Worm (Caenorhabditis elegans) whole organism, L1 larva: ENCODE data around the gene mtch-1.

Experiments used
- C04F5.9 ChIP-seq: sonication (generic microtip); optimal IDR thresholded peaks from 2 replicates; lab custom pipeline; 2016; ENCODE audit warnings: missing genetic modification characterization, missing compliant biosample characterization
- C16A3.4 ChIP-seq: fragments of 150-350 bp; optimal IDR thresholded peaks from 2 replicates; lab custom pipeline; 2014; ENCODE audit warnings: missing biosample characterization, missing genetic modification characterization
- Y116A8C.19 ChIP-seq: sonication (generic microtip); optimal IDR thresholded peaks from 2 replicates; lab custom pipeline; 2016; ENCODE audit warnings: missing compliant biosample characterization, missing genetic modification characterization, borderline replicate concordance
- alr-1 ChIP-seq: fragments of 200-800 bp; sonication (Bioruptor generic); optimal IDR thresholded peaks from 2 replicates; lab custom pipeline; 2018; ENCODE audit warnings: borderline replicate concordance, mild to moderate bottlenecking, missing genetic modification characterization, missing compliant biosample characterization
- aly-2 ChIP-seq: fragments of 150-350 bp; optimal IDR thresholded peaks from 2 replicates; lab custom pipeline; 2014; ENCODE audit warnings: missing biosample characterization, missing genetic modification characterization
- blmp-1 ChIP-seq: fragments of 150-350 bp; optimal IDR thresholded peaks from 2 replicates; lab custom pipeline; 2014; ENCODE audit warnings: missing biosample characterization, missing genetic modification characterization
- ceh-63 ChIP-seq: fragments of 200-800 bp; sonication (Bioruptor generic); optimal IDR thresholded peaks from 2 replicates; lab custom pipeline; 2018; ENCODE audit warnings: mild to moderate bottlenecking, missing genetic modification characterization, missing compliant biosample characterization
- ceh-88 ChIP-seq: fragments of 200-800 bp; sonication (Bioruptor generic); IDR thresholded peaks from 2 replicates; pipeline ENCODE4 v1.3.6; 2022; ENCODE audit warnings: missing genetic modification characterization, missing compliant biosample characterization
- dpl-1 ChIP-seq, 3 experiments: fragments of 150-350 bp in 2 of 3; sonication (generic microtip) in 1 of 3; optimal IDR thresholded peaks; 2 replicates each; lab custom pipeline; 2014 to 2017; ENCODE audit warnings: missing biosample characterization in 3 of 3, missing genetic modification characterization in 3 of 3, missing genetic modification reagents in 3 of 3
- dsc-1 ChIP-seq: sonication (generic microtip); optimal IDR thresholded peaks from 2 replicates; lab custom pipeline; 2016; ENCODE audit warnings: mild to moderate bottlenecking, missing genetic modification characterization, missing compliant biosample characterization
- efl-1 ChIP-seq, 4 experiments: fragments of 150-350 bp; optimal IDR thresholded peaks in 3 of 4; peaks in 1 of 4; 1 replicate in 1 of 4; 2 replicates in 3 of 4; lab custom pipeline; 2014; ENCODE audit warnings: missing biosample characterization in 2 of 4, missing genetic modification characterization in 2 of 4, missing genetic modification reagents in 2 of 4
- elt-3 ChIP-seq, 6 experiments: fragments of 150-350 bp in 1 of 6; sonication (generic microtip); optimal IDR thresholded peaks; 2 replicates each; lab custom pipeline; 2017 to 2018; ENCODE audit warnings: missing biosample characterization in 6 of 6, missing genetic modification characterization in 6 of 6, inconsistent platforms in 1 of 6
- fkh-10 ChIP-seq: sonication (generic microtip); optimal IDR thresholded peaks from 2 replicates; lab custom pipeline; 2017; ENCODE audit warnings: missing biosample characterization, missing genetic modification reagents, missing genetic modification characterization
- fkh-4 ChIP-seq: sonication (generic microtip); optimal IDR thresholded peaks from 2 replicates; lab custom pipeline; 2016; ENCODE audit warnings: missing compliant biosample characterization, missing genetic modification characterization, borderline replicate concordance
- isw-1 ChIP-seq: fragments of 200-800 bp; sonication (Bioruptor generic); IDR thresholded peaks from 2 replicates; pipeline ENCODE4 v1.3.6; 2022; ENCODE audit warnings: missing genetic modification characterization, missing compliant biosample characterization
- jun-1 ChIP-seq: fragments of 150-350 bp; optimal IDR thresholded peaks from 2 replicates; lab custom pipeline; 2014; ENCODE audit warnings: missing biosample characterization, missing genetic modification reagents, missing genetic modification characterization
- lin-13 ChIP-seq: fragments of 150-350 bp; optimal IDR thresholded peaks from 2 replicates; lab custom pipeline; 2014; ENCODE audit warnings: missing biosample characterization, missing genetic modification reagents, missing genetic modification characterization
- lin-14 ChIP-seq: fragments of 200-800 bp; sonication (Bioruptor generic); optimal IDR thresholded peaks from 2 replicates; lab custom pipeline; 2018; ENCODE audit warnings: mild to moderate bottlenecking, missing genetic modification characterization, moderate library complexity, missing compliant biosample characterization
- lir-3 ChIP-seq: sonication (generic microtip); optimal IDR thresholded peaks from 2 replicates; lab custom pipeline; 2016; ENCODE audit warnings: mild to moderate bottlenecking, missing genetic modification characterization, moderate library complexity, missing compliant biosample characterization; ENCODE audit not compliant: poor library complexity
- lsy-2 ChIP-seq, 2 experiments: fragments of 150-350 bp; optimal IDR thresholded peaks; 2 replicates each; lab custom pipeline; 2014; ENCODE audit warnings: missing biosample characterization in 2 of 2, missing genetic modification characterization in 2 of 2
- mab-9 ChIP-seq: fragments of 200-800 bp; sonication (Bioruptor generic); IDR thresholded peaks from 2 replicates; pipeline ENCODE4 v1.3.6; 2022; ENCODE audit warnings: missing genetic modification reagents, missing genetic modification characterization, missing compliant biosample characterization
- mdl-1 ChIP-seq, 2 experiments: fragments of 150-350 bp; optimal IDR thresholded peaks; 2 replicates each; lab custom pipeline; 2014 to 2017; ENCODE audit warnings: missing biosample characterization in 2 of 2, missing genetic modification characterization in 2 of 2, inconsistent platforms in 1 of 2
- mef-2 ChIP-seq: fragments of 150-350 bp; optimal IDR thresholded peaks from 2 replicates; lab custom pipeline; 2014; ENCODE audit warnings: missing biosample characterization, missing genetic modification characterization
- mep-1 ChIP-seq: fragments of 150-350 bp; optimal IDR thresholded peaks from 2 replicates; lab custom pipeline; 2014; ENCODE audit warnings: missing biosample characterization, missing genetic modification characterization
- nhr-11 ChIP-seq: fragments of 150-350 bp; optimal IDR thresholded peaks from 2 replicates; lab custom pipeline; 2014; ENCODE audit warnings: missing biosample characterization, missing genetic modification characterization
- nhr-71 ChIP-seq: sonication (generic microtip); optimal IDR thresholded peaks from 2 replicates; lab custom pipeline; 2016; ENCODE audit warnings: mild to moderate bottlenecking, missing genetic modification characterization, moderate library complexity, missing compliant biosample characterization
- nhr-84 ChIP-seq: sonication (generic microtip); optimal IDR thresholded peaks from 2 replicates; lab custom pipeline; 2017; ENCODE audit warnings: missing biosample characterization, missing genetic modification characterization
- nhr-85 ChIP-seq: sonication (generic microtip); peaks from one replicate; lab custom pipeline; 2016; ENCODE audit warnings: missing genetic modification characterization, inconsistent platforms, missing compliant biosample characterization
- pag-3 ChIP-seq: sonication (generic microtip); optimal IDR thresholded peaks from 2 replicates; lab custom pipeline; 2017; ENCODE audit warnings: missing genetic modification characterization, mild to moderate bottlenecking, missing compliant biosample characterization, antibody characterized with exemption, borderline replicate concordance; ENCODE audit not compliant: insufficient read depth
- pax-3 ChIP-seq: fragments of 200-800 bp; sonication (Bioruptor generic); optimal IDR thresholded peaks from 2 replicates; lab custom pipeline; 2018; ENCODE audit warnings: mild to moderate bottlenecking, missing genetic modification characterization, moderate library complexity, missing compliant biosample characterization
- skn-1 ChIP-seq: fragments of 150-350 bp; optimal IDR thresholded peaks from 2 replicates; lab custom pipeline; 2014; ENCODE audit warnings: missing biosample characterization, missing genetic modification characterization
- tbx-2 ChIP-seq: sonication (generic microtip); optimal IDR thresholded peaks from 2 replicates; lab custom pipeline; 2016; ENCODE audit warnings: missing genetic modification characterization, missing compliant biosample characterization
- unc-62 ChIP-seq: fragments of 150-350 bp; optimal IDR thresholded peaks from 2 replicates; lab custom pipeline; 2014; ENCODE audit warnings: missing biosample characterization, missing genetic modification reagents, missing genetic modification characterization
- unc-86 ChIP-seq: sonication (generic microtip); optimal IDR thresholded peaks from 2 replicates; lab custom pipeline; 2016; ENCODE audit warnings: missing genetic modification characterization, missing compliant biosample characterization
- zag-1 ChIP-seq: fragments of 150-350 bp; optimal IDR thresholded peaks from 2 replicates; lab custom pipeline; 2014; ENCODE audit warnings: missing biosample characterization, missing genetic modification characterization

Gene mtch-1

ce11 chrII:7411930-7412329, 38.0 kb upstream of the mtch-1 start, which contains the start of gene K02A2.5:
Gene K02A2.5, minus strand, starts transcription at chrII:7412030.
- no peak for TF ChIP-seq lin-14 (GFP tag; lab: Kevin White, UChicago)
- no peak for TF ChIP-seq zag-1 (tag; lab: Kevin White, UChicago)
- no peak for TF ChIP-seq tbx-2 (tag; lab: Kevin White, UChicago)
- no peak for TF ChIP-seq unc-62 (GFP tag; lab: Kevin White, UChicago)
- no peak for TF ChIP-seq unc-86
- no peak for TF ChIP-seq nhr-11
- no peak for TF ChIP-seq efl-1 (optimal IDR thresholded peaks at IDR 0.05; lab: Kevin White, UChicago)
- no peak for TF ChIP-seq efl-1 (GFP tag; optimal IDR thresholded peaks at IDR 0.05 in 1 of 2; lab: Kevin White, UChicago)
- no peak for TF ChIP-seq fkh-10 (GFP tag; lab: Kevin White, UChicago)
- TF ChIP-seq skn-1 (tag; lab: Kevin White, UChicago): no peak
- no peak for TF ChIP-seq ceh-63 (GFP tag; lab: Kevin White, UChicago)
- no peak for TF ChIP-seq lir-3 (tag; lab: Kevin White, UChicago)
- no peak for TF ChIP-seq ceh-88
- TF ChIP-seq lin-13 (GFP tag; lab: Kevin White, UChicago): no peak
- TF ChIP-seq fkh-4 (tag; lab: Kevin White, UChicago): no peak
- TF ChIP-seq, all 84 proteins: peak for 0

- TF ChIP-seq dsc-1 (tag; lab: Kevin White, UChicago) (no peak), C04F5.9 (tag; lab: Kevin White, UChicago) (no peak), dpl-1 (GFP tag; optimal IDR thresholded peaks at IDR 0.05; lab: Kevin White, UChicago) (no peak), nhr-71 (tag; lab: Kevin White, UChicago) (no peak), alr-1 (tag; lab: Kevin White, UChicago) (no peak), jun-1 (no peak), pag-3 (tag; lab: Kevin White, UChicago) (no peak), fkh-10 (GFP tag; lab: Kevin White, UChicago) (no peak), mep-1 (tag; lab: Kevin White, UChicago) (no peak), mef-2 (no peak), mdl-1 (tag; optimal IDR thresholded peaks at IDR 0.05; lab: Kevin White, UChicago) (no peak), C16A3.4 (tag; lab: Kevin White, UChicago) (no peak)
Observed at ce11 chrII:7408192-7408591, 34.2 kb upstream of the mtch-1 start, which contains the start of gene srd-55. Gene srd-55, plus strand, starts transcription at chrII:7408492.

ce11 chrII:7406438-7406837, 32.5 kb upstream of the mtch-1 start:
- TF ChIP-seq blmp-1 (tag; lab: Kevin White, UChicago) (peak; percentile 67), isw-1 (GFP tag; lab: Robert Waterston, UW) (no peak)
- TF ChIP-seq, all 84 proteins: peak for 1

- TF ChIP-seq Y116A8C.19 (tag; lab: Kevin White, UChicago) (no peak), pax-3 (tag; lab: Kevin White, UChicago) (no peak), lin-14 (GFP tag; lab: Kevin White, UChicago) (peak; percentile 75), mab-9 (no peak), lsy-2 (tag; optimal IDR thresholded peaks at IDR 0.05; lab: Kevin White, UChicago) (peak in 1 of 2 experiments; percentile 16), elt-3 (tag; optimal IDR thresholded peaks at IDR 0.05; lab: Kevin White, UChicago) (peak in 3 of 6 experiments; percentile 23 to 41 (median 40)), unc-86 (no peak), nhr-84 (tag; lab: Kevin White, UChicago) (no peak), nhr-85 (peak; percentile 88), blmp-1 (tag; lab: Kevin White, UChicago) (peak; percentile 100), aly-2 (tag; lab: Kevin White, UChicago) (no peak)
Observed at ce11 chrII:7405262-7405661, 31.3 kb upstream of the mtch-1 start.
